4 fruit fly cellular contexts compared by ENCODE assay signal in the genomic region with DNA sequence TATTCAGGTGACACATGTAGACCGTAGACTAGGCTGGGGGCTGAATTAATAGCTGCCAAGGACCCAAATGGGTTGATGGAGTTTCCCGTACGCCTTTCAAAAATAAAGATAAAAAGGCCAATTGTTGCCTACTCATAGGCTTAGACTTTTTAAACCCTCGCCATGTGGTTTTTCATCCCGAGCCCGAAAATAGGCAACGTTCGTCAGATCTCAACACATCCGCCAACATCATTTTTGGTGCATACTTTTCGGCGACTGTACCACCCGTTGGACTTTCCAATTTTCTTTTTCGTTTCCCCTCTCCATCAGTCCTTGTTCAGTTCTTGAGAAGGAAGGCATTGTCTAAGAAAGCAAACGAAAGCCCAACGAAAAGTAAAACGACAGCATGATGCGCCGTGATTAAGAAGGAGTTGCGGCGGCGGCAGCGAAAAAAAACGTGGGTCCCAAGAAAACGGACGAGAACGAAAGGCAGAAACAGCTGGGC.
TF ChIP-seq lines count a peak whose summit lies in the region.
"Not testable (repeated sequence)": the region's sequence is repeated elsewhere in the genome, so short reads cannot be mapped to it uniquely, and the experiment has no call there.

No protein-coding gene starts in this region.

- peak; percentile 42 to 43 for TF ChIP-seq CTCF in S2 (optimal IDR thresholded peaks at IDR 0.05; lab: Kevin White, UChicago)
- not testable (repeated sequence) for TF ChIP-seq CTCF in whole organism, embryonic (GFP tag; optimal IDR thresholded peaks at IDR 0.05; lab: Kevin White, UChicago)

TF ChIP-seq in whole organism, adult, 20 proteins besides CTCF, POLR2A, EP300 and RAD21:
- TF ChIP-seq pad (GFP tag; optimal IDR thresholded peaks at IDR 0.05; lab: Kevin White, UChicago): peak; percentile 47

TF ChIP-seq in whole organism, embryonic, 481 proteins besides CTCF, POLR2A, EP300 and RAD21:
- TF ChIP-seq CG17359 (tag; optimal IDR thresholded peaks at IDR 0.05; lab: Kevin White, UChicago) (peak; percentile 51), CG17612 (GFP tag; IDR thresholded peaks at IDR 0.05; lab: Robert Waterston, UW) (peak; percentile 59; the same call in 1 of the 2 replicates), Myb (GFP tag; optimal IDR thresholded peaks at IDR 0.05; lab: Kevin White, UChicago) (peak; percentile 6), Stat92E (GFP tag; optimal IDR thresholded peaks at IDR 0.05; lab: Kevin White, UChicago) (peak in 1 of 3 experiments; percentile 33), lola (GFP tag; optimal IDR thresholded peaks at IDR 0.05; lab: Kevin White, UChicago) (peak in 1 of 3 experiments; percentile 38)

TF ChIP-seq in whole organism, wandering third instar larva, 38 proteins besides CTCF, POLR2A, EP300 and RAD21:
- TF ChIP-seq N (GFP tag; optimal IDR thresholded peaks at IDR 0.05; lab: Kevin White, UChicago) (peak; percentile 67), Myc (optimal IDR thresholded peaks at IDR 0.05; lab: Kevin White, UChicago) (peak; percentile 73)
